Worm (Caenorhabditis elegans): ENCODE measurements around the gene Y75B8A.32.
A peak's percentile ranks its signal among the peaks of the same experiment; 100 is the strongest.

- peak; percentile 26 for TF ChIP-seq lin-15B (tag; optimal IDR thresholded peaks at IDR 0.05)
- TF ChIP-seq R02D3.7 (tag; optimal IDR thresholded peaks at IDR 0.05), result no peak
- TF ChIP-seq tbx-2 (tag; optimal IDR thresholded peaks at IDR 0.05), result no peak
- no peak for TF ChIP-seq skn-1 (tag; optimal IDR thresholded peaks at IDR 0.05)
- no peak for TF ChIP-seq elt-3 (tag; optimal IDR thresholded peaks at IDR 0.05)
- TF ChIP-seq fkh-2 (tag; optimal IDR thresholded peaks at IDR 0.05), result no peak
- peak; percentile 21 for TF ChIP-seq nfya-1 (tag; optimal IDR thresholded peaks at IDR 0.05; ENCODE audit: insufficient read depth)
- TF ChIP-seq ztf-11 (tag; optimal IDR thresholded peaks at IDR 0.05), result no peak
- TF ChIP-seq nhr-11 (tag; optimal IDR thresholded peaks at IDR 0.05), result no peak
- no peak for TF ChIP-seq nhr-12 (tag; optimal IDR thresholded peaks at IDR 0.05)
- no peak for TF ChIP-seq unc-39 (tag; optimal IDR thresholded peaks at IDR 0.05)
- TF ChIP-seq snpc-4 (tag; optimal IDR thresholded peaks at IDR 0.05), result no peak
- TF ChIP-seq daf-12 (tag; optimal IDR thresholded peaks at IDR 0.05), result no peak
- TF ChIP-seq nhr-77 (tag; optimal IDR thresholded peaks at IDR 0.05), result no peak
Observed at ce11 chrIII:12399709-12400108, 41.3 kb upstream of the Y75B8A.32 start.
